Worm (Caenorhabditis elegans) whole organism, L4 larva: ENCODE data around the gene F54H5.2.

Source experiments
- F26F4.8 ChIP-seq: fragments of 200-800 bp; sonication (Bioruptor generic); conservative IDR thresholded peaks from 2 replicates; pipeline ENCODE4 v1.3.6; 2022; ENCODE audit warnings: missing genetic modification characterization, missing compliant biosample characterization
- F37D6.2 ChIP-seq: sonication (generic microtip); optimal IDR thresholded peaks from 2 replicates; lab custom pipeline; 2016; ENCODE audit warnings: mild to moderate bottlenecking, missing genetic modification characterization, missing compliant biosample characterization
- R02D3.7 ChIP-seq: fragments of 150-350 bp; sonication (generic microtip); optimal IDR thresholded peaks from 3 replicates; lab custom pipeline; 2014; ENCODE audit warnings: missing biosample characterization, missing genetic modification characterization
- T20F7.1 ChIP-seq: fragments of 200-800 bp; sonication (Bioruptor generic); optimal IDR thresholded peaks from 2 replicates; lab custom pipeline; 2018; ENCODE audit warnings: mild to moderate bottlenecking, missing genetic modification characterization, missing compliant biosample characterization
- T26A8.4 ChIP-seq: fragments of 200-800 bp; sonication (Bioruptor generic); IDR thresholded peaks from 2 replicates; pipeline ENCODE4 v1.3.6; 2022; ENCODE audit warnings: missing genetic modification characterization, missing compliant biosample characterization
- Y75B8A.6 ChIP-seq: fragments of 200-800 bp; sonication (Bioruptor generic); IDR thresholded peaks from 2 replicates; pipeline ENCODE4 v1.3.6; 2022; ENCODE audit warnings: missing genetic modification reagents, missing genetic modification characterization, missing compliant biosample characterization
- aha-1 ChIP-seq: fragments of 150-350 bp; peaks from one replicate; lab custom pipeline; 2014; ENCODE audit warnings: missing biosample characterization, missing genetic modification characterization
- aly-2 ChIP-seq: sonication (generic microtip); optimal IDR thresholded peaks from 2 replicates; lab custom pipeline; 2018; ENCODE audit warnings: missing biosample characterization, missing genetic modification characterization
- ama-1 ChIP-seq: fragments of 150-350 bp; optimal IDR thresholded peaks from 2 replicates; lab custom pipeline; 2014; ENCODE audit warnings: inconsistent platforms, mixed read lengths
- ceh-20 ChIP-seq: fragments of 200-800 bp; sonication (Bioruptor generic); IDR thresholded peaks from 2 replicates; pipeline ENCODE4 v1.3.6; 2022; ENCODE audit warnings: missing genetic modification reagents, missing genetic modification characterization, missing compliant biosample characterization
- ceh-82 ChIP-seq: sonication (generic microtip); optimal IDR thresholded peaks from 2 replicates; lab custom pipeline; 2017; ENCODE audit warnings: missing biosample characterization, missing genetic modification characterization
- cey-2 ChIP-seq: sonication (generic microtip); optimal IDR thresholded peaks from 3 replicates; lab custom pipeline; 2017; ENCODE audit warnings: missing genetic modification characterization, mild to moderate bottlenecking, missing compliant biosample characterization, antibody characterized with exemption, borderline replicate concordance; ENCODE audit not compliant: insufficient read depth
- daf-16 ChIP-seq, 3 experiments: sonication (generic microtip); optimal IDR thresholded peaks; 2 replicates each; lab custom pipeline; 2016 to 2017; ENCODE audit warnings: missing genetic modification characterization in 3 of 3, missing genetic modification reagents in 3 of 3, mild to moderate bottlenecking in 2 of 3, missing compliant biosample characterization in 2 of 3, missing biosample characterization in 1 of 3, moderate library complexity in 1 of 3
- dmd-6 ChIP-seq: fragments of 200-800 bp; sonication (Bioruptor generic); IDR thresholded peaks from 2 replicates; pipeline ENCODE4 v1.3.6; 2022; ENCODE audit warnings: missing genetic modification reagents, missing genetic modification characterization, missing compliant biosample characterization
- fos-1 ChIP-seq: fragments of 150-350 bp; optimal IDR thresholded peaks from 2 replicates; lab custom pipeline; 2014; ENCODE audit warnings: missing biosample characterization, missing genetic modification characterization
- gei-8 ChIP-seq: fragments of 200-800 bp; sonication (Bioruptor generic); optimal IDR thresholded peaks from 2 replicates; lab custom pipeline; 2018; ENCODE audit warnings: mild to moderate bottlenecking, missing genetic modification characterization, missing compliant biosample characterization
- hlh-11 ChIP-seq: fragments of 200-800 bp; sonication (Bioruptor generic); optimal IDR thresholded peaks from 2 replicates; lab custom pipeline; 2018; ENCODE audit warnings: mild to moderate bottlenecking, missing genetic modification characterization, missing compliant biosample characterization
- hlh-30 ChIP-seq: sonication (generic microtip); optimal IDR thresholded peaks from 2 replicates; lab custom pipeline; 2017; ENCODE audit warnings: antibody characterized with exemption, mild to moderate bottlenecking, missing genetic modification characterization, missing compliant biosample characterization; ENCODE audit not compliant: insufficient read depth
- jun-1 ChIP-seq: fragments of 150-350 bp; optimal IDR thresholded peaks from 2 replicates; lab custom pipeline; 2014; ENCODE audit warnings: missing biosample characterization, missing genetic modification reagents, missing genetic modification characterization
- lin-1 ChIP-seq: fragments of 200-800 bp; sonication (Bioruptor generic); IDR thresholded peaks from 2 replicates; pipeline ENCODE4 v1.3.6; 2022; ENCODE audit warnings: missing genetic modification reagents, missing genetic modification characterization, missing compliant biosample characterization
- lin-13 ChIP-seq: fragments of 150-350 bp; optimal IDR thresholded peaks from 2 replicates; lab custom pipeline; 2014; ENCODE audit warnings: missing biosample characterization, missing genetic modification reagents, missing genetic modification characterization
- lin-15B ChIP-seq: fragments of 150-350 bp; sonication (generic microtip); optimal IDR thresholded peaks from 3 replicates; lab custom pipeline; 2014; ENCODE audit warnings: missing biosample characterization, missing genetic modification characterization
- lin-29 ChIP-seq: fragments of 200-800 bp; sonication (Bioruptor generic); IDR thresholded peaks from 2 replicates; pipeline ENCODE4 v1.3.6; 2022; ENCODE audit warnings: missing genetic modification reagents, missing genetic modification characterization, missing compliant biosample characterization
- lin-38 ChIP-seq: fragments of 200-800 bp; sonication (Bioruptor generic); IDR thresholded peaks from 2 replicates; pipeline ENCODE4 v1.3.6; 2022; ENCODE audit warnings: missing genetic modification reagents, missing genetic modification characterization, missing compliant biosample characterization
- lin-39 ChIP-seq: fragments of 150-350 bp; optimal IDR thresholded peaks from 2 replicates; lab custom pipeline; 2014; ENCODE audit warnings: missing biosample characterization, missing genetic modification reagents, missing genetic modification characterization
- lir-3 ChIP-seq: sonication (generic microtip); optimal IDR thresholded peaks from 2 replicates; lab custom pipeline; 2016; ENCODE audit warnings: mild to moderate bottlenecking, missing genetic modification characterization, missing compliant biosample characterization
- lsy-2 ChIP-seq, 2 experiments: fragments of 150-350 bp in 1 of 2; sonication (generic microtip) in 1 of 2; optimal IDR thresholded peaks; 2 replicates each; lab custom pipeline; 2014 to 2017; ENCODE audit warnings: missing biosample characterization in 2 of 2, missing genetic modification characterization in 2 of 2
- madf-5 ChIP-seq, 2 experiments: fragments of 200-800 bp; sonication (Bioruptor generic); IDR thresholded peaks; 2 replicates each; pipeline ENCODE4 v1.3.6; 2022; ENCODE audit warnings: missing compliant biosample characterization in 2 of 2, missing genetic modification characterization in 2 of 2
- mep-1 ChIP-seq: fragments of 150-350 bp; sonication (generic microtip); optimal IDR thresholded peaks from 3 replicates; lab custom pipeline; 2014; ENCODE audit warnings: missing biosample characterization, missing genetic modification characterization
- mxl-2 ChIP-seq: fragments of 200-800 bp; sonication (Bioruptor generic); conservative IDR thresholded peaks from 2 replicates; pipeline ENCODE4 v1.3.6; 2022; ENCODE audit warnings: missing genetic modification reagents, missing genetic modification characterization, missing compliant biosample characterization
- mxl-3 ChIP-seq: fragments of 200-800 bp; sonication (Bioruptor generic); optimal IDR thresholded peaks from 2 replicates; lab custom pipeline; 2018; ENCODE audit warnings: mild to moderate bottlenecking, missing genetic modification characterization, missing compliant biosample characterization
- nhr-102 ChIP-seq: sonication (generic microtip); optimal IDR thresholded peaks from 2 replicates; lab custom pipeline; 2016; ENCODE audit warnings: mild to moderate bottlenecking, missing genetic modification characterization, moderate library complexity, missing compliant biosample characterization
- nhr-11 ChIP-seq: fragments of 150-350 bp; optimal IDR thresholded peaks from 2 replicates; lab custom pipeline; 2014; ENCODE audit warnings: missing biosample characterization, missing genetic modification characterization
- nhr-25 ChIP-seq: sonication (generic microtip); optimal IDR thresholded peaks from 2 replicates; lab custom pipeline; 2017; ENCODE audit warnings: missing genetic modification characterization, mild to moderate bottlenecking, missing compliant biosample characterization, antibody characterized with exemption, moderate library complexity, borderline replicate concordance; ENCODE audit not compliant: insufficient read depth
- nhr-28 ChIP-seq: fragments of 150-350 bp; optimal IDR thresholded peaks from 2 replicates; lab custom pipeline; 2014; ENCODE audit warnings: missing biosample characterization, missing genetic modification characterization
- nhr-48 ChIP-seq: sonication (generic microtip); optimal IDR thresholded peaks from 2 replicates; lab custom pipeline; 2016; ENCODE audit warnings: mild to moderate bottlenecking, missing genetic modification characterization, missing compliant biosample characterization
- nhr-77 ChIP-seq: fragments of 150-350 bp; optimal IDR thresholded peaks from 2 replicates; lab custom pipeline; 2014; ENCODE audit warnings: missing biosample characterization, missing genetic modification characterization
- pha-4 ChIP-seq, 2 experiments: fragments of 150-350 bp in 1 of 2; fragments of 200-800 bp in 1 of 2; sonication (Bioruptor generic) in 1 of 2; IDR thresholded peaks in 1 of 2; optimal IDR thresholded peaks in 1 of 2; 2 replicates each; pipeline versions ENCODE4 v1.3.6 to Lab custom; 2014 to 2022; ENCODE audit warnings: missing genetic modification characterization in 2 of 2, missing genetic modification reagents in 2 of 2, missing biosample characterization in 1 of 2, missing compliant biosample characterization in 1 of 2
- php-3 ChIP-seq: fragments of 200-800 bp; sonication (Bioruptor generic); IDR thresholded peaks from 2 replicates; pipeline ENCODE4 v1.3.6; 2022; ENCODE audit warnings: missing genetic modification reagents, missing genetic modification characterization, missing compliant biosample characterization
- rbr-2 ChIP-seq: sonication (generic microtip); optimal IDR thresholded peaks from 2 replicates; lab custom pipeline; 2016; ENCODE audit warnings: missing genotype, missing genetic modification characterization, missing compliant biosample characterization
- sdz-12 ChIP-seq: fragments of 200-800 bp; sonication (Bioruptor generic); optimal IDR thresholded peaks from 2 replicates; lab custom pipeline; 2018; ENCODE audit warnings: mild to moderate bottlenecking, missing genetic modification characterization, missing compliant biosample characterization
- skn-1 ChIP-seq: fragments of 150-350 bp; optimal IDR thresholded peaks from 2 replicates; lab custom pipeline; 2014; ENCODE audit warnings: missing biosample characterization, missing genetic modification characterization
- snpc-4 ChIP-seq: fragments of 150-350 bp; optimal IDR thresholded peaks from 2 replicates; lab custom pipeline; 2014; ENCODE audit warnings: missing biosample characterization, missing genetic modification characterization
- spr-1 ChIP-seq: sonication (generic microtip); optimal IDR thresholded peaks from 2 replicates; lab custom pipeline; 2016; ENCODE audit warnings: mild to moderate bottlenecking, missing genetic modification characterization, missing compliant biosample characterization
- tra-1 ChIP-seq: fragments of 200-800 bp; sonication (Bioruptor generic); IDR thresholded peaks from 2 replicates; pipeline ENCODE4 v1.3.6; 2022; ENCODE audit warnings: missing genetic modification reagents, missing genetic modification characterization, missing compliant biosample characterization
- unc-39 ChIP-seq: sonication (generic microtip); optimal IDR thresholded peaks from 2 replicates; lab custom pipeline; 2017; ENCODE audit warnings: missing biosample characterization, missing genetic modification characterization
- unc-62 ChIP-seq, 3 experiments: fragments of 150-350 bp in 1 of 3; sonication (generic microtip); optimal IDR thresholded peaks in 2 of 3; peaks in 1 of 3; 1 replicate in 1 of 3; 2 replicates in 2 of 3; lab custom pipeline; 2014 to 2017; ENCODE audit warnings: missing biosample characterization in 3 of 3, missing genetic modification characterization in 3 of 3, missing genetic modification reagents in 3 of 3, missing genotype in 1 of 3
- zfp-3 ChIP-seq: fragments of 200-800 bp; sonication (Bioruptor generic); conservative IDR thresholded peaks from 2 replicates; pipeline ENCODE4 v1.3.6; 2022; ENCODE audit warnings: missing genetic modification reagents, missing genetic modification characterization, missing compliant biosample characterization
- zip-11 ChIP-seq: fragments of 200-800 bp; sonication (Bioruptor generic); IDR thresholded peaks from 2 replicates; pipeline ENCODE4 v1.3.6; 2022; ENCODE audit warnings: missing genetic modification characterization, missing compliant biosample characterization
- zip-2 ChIP-seq: fragments of 150-350 bp; optimal IDR thresholded peaks from 2 replicates; lab custom pipeline; 2014; ENCODE audit warnings: missing biosample characterization, missing genetic modification characterization
- ztf-11 ChIP-seq: fragments of 150-350 bp; optimal IDR thresholded peaks from 2 replicates; lab custom pipeline; 2014; ENCODE audit warnings: missing biosample characterization, missing genetic modification characterization

The F54H5.2 gene

ce11 chrII:6600973-6601372 is 26.3 kb upstream of the F54H5.2 start, which contains the start of gene vps-33.2 (continued):
- TF ChIP-seq unc-62 (GFP tag; optimal IDR thresholded peaks at IDR 0.05 in 1 of 2; lab: Kevin White, UChicago), result no peak
- no peak for TF ChIP-seq unc-62 (tag; optimal IDR thresholded peaks at IDR 0.05; lab: Kevin White, UChicago)
- TF ChIP-seq Y75B8A.6 (GFP tag; lab: Robert Waterston, UW), result no peak
- no peak for TF ChIP-seq nhr-102 (tag; lab: Kevin White, UChicago)
- TF ChIP-seq nhr-25 (tag; lab: Kevin White, UChicago), result no peak
- TF ChIP-seq zip-2 (tag; lab: Kevin White, UChicago), result no peak
- TF ChIP-seq snpc-4 (tag; lab: Kevin White, UChicago), result no peak
- no peak for TF ChIP-seq skn-1 (tag; lab: Kevin White, UChicago)
- no peak for TF ChIP-seq lin-39 (tag; lab: Kevin White, UChicago)
- TF ChIP-seq rbr-2 (tag; lab: Kevin White, UChicago), result peak; percentile 14
- TF ChIP-seq mxl-2 (GFP tag; lab: Robert Waterston, UW), result no peak
- TF ChIP-seq sdz-12 (GFP tag; lab: Kevin White, UChicago), result no peak
- no peak for TF ChIP-seq ztf-11 (tag; lab: Kevin White, UChicago)
- no peak for TF ChIP-seq nhr-11
- TF ChIP-seq daf-16 (GFP tag; optimal IDR thresholded peaks at IDR 0.05; lab: Kevin White, UChicago), result no peak
- TF ChIP-seq daf-16 (tag; optimal IDR thresholded peaks at IDR 0.05; lab: Kevin White, UChicago), result no peak
- no peak for TF ChIP-seq T26A8.4
- no peak for TF ChIP-seq aly-2 (tag; lab: Kevin White, UChicago)
- no peak for TF ChIP-seq ceh-20 (GFP tag; lab: Robert Waterston, UW)
- no peak for TF ChIP-seq lir-3 (tag; lab: Kevin White, UChicago)
- no peak for TF ChIP-seq tra-1 (GFP tag; lab: Robert Waterston, UW)
- no peak for TF ChIP-seq madf-5 (GFP tag; IDR thresholded peaks at IDR 0.05; lab: Robert Waterston, UW)
- peak in 1 of 2 experiments; percentile 34 for TF ChIP-seq lsy-2 (tag; optimal IDR thresholded peaks at IDR 0.05; lab: Kevin White, UChicago)
- no peak for TF ChIP-seq fos-1
- TF ChIP-seq lin-38 (GFP tag; lab: Robert Waterston, UW), result no peak
- no peak for TF ChIP-seq pha-4 (GFP tag; IDR thresholded peaks at IDR 0.05; lab: Robert Waterston, UW)
- TF ChIP-seq pha-4 (tag; optimal IDR thresholded peaks at IDR 0.05; lab: Kevin White, UChicago), result no peak
- TF ChIP-seq dmd-6, result no peak
- no peak for TF ChIP-seq php-3 (GFP tag; lab: Robert Waterston, UW)
- no peak for TF ChIP-seq lin-1 (GFP tag; lab: Robert Waterston, UW)
- TF ChIP-seq spr-1 (tag; lab: Kevin White, UChicago), result peak; percentile 17
- no peak for TF ChIP-seq T20F7.1
- no peak for TF ChIP-seq F37D6.2
- TF ChIP-seq ceh-82 (tag; lab: Kevin White, UChicago), result no peak
- no peak for TF ChIP-seq nhr-28 (tag; lab: Kevin White, UChicago)
- no peak for TF ChIP-seq jun-1 (tag; lab: Kevin White, UChicago)
- peak; percentile 10 for TF ChIP-seq hlh-11 (tag; lab: Kevin White, UChicago)
- TF ChIP-seq mxl-3 (GFP tag; lab: Kevin White, UChicago), result no peak
- no peak for TF ChIP-seq lin-13 (GFP tag; lab: Kevin White, UChicago)
- no peak for TF ChIP-seq lin-15B (tag; lab: Kevin White, UChicago)
- TF ChIP-seq unc-39 (tag; lab: Kevin White, UChicago), result no peak
- TF ChIP-seq zip-11, result no peak
- no peak for TF ChIP-seq hlh-30
- TF ChIP-seq aha-1 (tag; lab: Kevin White, UChicago), result peak; percentile 21
- TF ChIP-seq nhr-48 (tag; lab: Kevin White, UChicago), result no peak
- TF ChIP-seq R02D3.7, result no peak
- no peak for TF ChIP-seq lin-29 (GFP tag; lab: Robert Waterston, UW)
- TF ChIP-seq nhr-77 (tag; lab: Kevin White, UChicago), result no peak
- TF ChIP-seq gei-8 (GFP tag; lab: Kevin White, UChicago), result no peak
- no peak for TF ChIP-seq cey-2 (tag; lab: Kevin White, UChicago)
- peak; percentile 1 for TF ChIP-seq mep-1 (tag; lab: Kevin White, UChicago)
- no peak for TF ChIP-seq ama-1 (lab: Kevin White, UChicago)
- TF ChIP-seq F26F4.8 (GFP tag; lab: Robert Waterston, UW), result no peak
- no peak for TF ChIP-seq zfp-3
